Fruit fly (Drosophila melanogaster) whole organism, embryonic: ENCODE results near the gene CG1416.
A peak's percentile ranks its signal among the peaks of the same experiment; 100 is the strongest.

ENCODE experiments used
- CG10267 ChIP-seq: fragments of 200-800 bp; sonication (Bioruptor generic); optimal IDR thresholded peaks from 2 replicates; lab custom pipeline; 2018; ENCODE audit warnings: missing biosample characterization, mild to moderate bottlenecking, missing genetic modification characterization, moderate library complexity
- CG10979 ChIP-seq: fragments of 200-800 bp; sonication (Bioruptor generic); optimal IDR thresholded peaks from 2 replicates; lab custom pipeline; 2018; ENCODE audit warnings: missing biosample characterization, mild to moderate bottlenecking, missing genetic modification characterization, moderate library complexity
- CG12071 ChIP-seq: fragments of 200-800 bp; sonication (Bioruptor generic); optimal IDR thresholded peaks from 3 replicates; lab custom pipeline; 2018; ENCODE audit warnings: missing biosample characterization, mild to moderate bottlenecking, missing genetic modification characterization
- CG1233 ChIP-seq: fragments of 200-800 bp; sonication (Bioruptor generic); optimal IDR thresholded peaks from 4 replicates; lab custom pipeline; 2018; ENCODE audit warnings: missing biosample characterization, mild to moderate bottlenecking, missing genetic modification characterization
- CG13775 ChIP-seq: fragments of 200-800 bp; sonication (Bioruptor generic); optimal IDR thresholded peaks from 3 replicates; lab custom pipeline; 2017; ENCODE audit warnings: missing biosample characterization, mild to moderate bottlenecking, missing genetic modification characterization
- CG14014 ChIP-seq: fragments of 200-800 bp; sonication (Bioruptor generic); IDR thresholded peaks from 2 replicates; pipeline ENCODE4 v1.3.6; 2022; ENCODE audit warnings: missing biosample characterization, missing genetic modification characterization
- CG16863 ChIP-seq: fragments of 200-800 bp; sonication (Bioruptor generic); optimal IDR thresholded peaks from 3 replicates; lab custom pipeline; 2016; ENCODE audit warnings: missing biosample characterization, missing genetic modification characterization
- CG17359 ChIP-seq: fragments of 200-800 bp; sonication (Bioruptor generic); optimal IDR thresholded peaks from 3 replicates; lab custom pipeline; 2018; ENCODE audit warnings: missing biosample characterization, mild to moderate bottlenecking, missing genetic modification characterization, moderate library complexity
- CG17802 ChIP-seq: fragments of 200-800 bp; sonication (Bioruptor generic); optimal IDR thresholded peaks from 2 replicates; lab custom pipeline; 2018; ENCODE audit warnings: missing biosample characterization, mild to moderate bottlenecking, missing genetic modification characterization, moderate library complexity
- CG18599 ChIP-seq: fragments of 200-800 bp; sonication (Bioruptor generic); optimal IDR thresholded peaks from 3 replicates; lab custom pipeline; 2017; ENCODE audit warnings: missing biosample characterization, missing genetic modification characterization, mild to moderate bottlenecking, moderate library complexity, missing genetic modification reagents
- CG2678 ChIP-seq: fragments of 200-800 bp; sonication (Bioruptor generic); optimal IDR thresholded peaks from 3 replicates; lab custom pipeline; 2019; ENCODE audit warnings: missing biosample characterization, mild to moderate bottlenecking, missing genetic modification characterization, moderate library complexity
- CG2712 ChIP-seq: fragments of 200-800 bp; optimal IDR thresholded peaks from 3 replicates; lab custom pipeline; 2019; ENCODE audit warnings: missing biosample characterization, mild to moderate bottlenecking, missing genetic modification characterization, moderate library complexity
- CG2875 ChIP-seq: fragments of 200-800 bp; sonication (Bioruptor generic); optimal IDR thresholded peaks from 2 replicates; lab custom pipeline; 2017; ENCODE audit warnings: missing biosample characterization, mild to moderate bottlenecking, missing genetic modification characterization, missing genetic modification reagents
- CG3281 ChIP-seq: fragments of 200-800 bp; sonication (Bioruptor generic); optimal IDR thresholded peaks from 3 replicates; lab custom pipeline; 2017; ENCODE audit warnings: missing biosample characterization, mild to moderate bottlenecking, missing genetic modification characterization
- CG3847 ChIP-seq: fragments of 200-800 bp; sonication (Bioruptor generic); IDR thresholded peaks from 2 replicates; pipeline ENCODE4 v1.3.6; 2022; ENCODE audit warnings: missing biosample characterization, missing genetic modification characterization
- CG42726 ChIP-seq: fragments of 200-800 bp; sonication (Bioruptor generic); IDR thresholded peaks from 2 replicates; pipeline ENCODE4 v1.3.6; 2022; ENCODE audit warnings: missing biosample characterization, missing genetic modification characterization; ENCODE audit not compliant: partially characterized antibody
- CG6854 ChIP-seq: fragments of 200-800 bp; sonication (Bioruptor generic); optimal IDR thresholded peaks from 3 replicates; lab custom pipeline; 2017; ENCODE audit warnings: missing biosample characterization, mild to moderate bottlenecking, missing genetic modification characterization
- CG7786 ChIP-seq: fragments of 200-800 bp; sonication (Bioruptor generic); optimal IDR thresholded peaks from 2 replicates; lab custom pipeline; 2016; ENCODE audit warnings: missing biosample characterization, missing genetic modification characterization
- CG8388 ChIP-seq: fragments of 200-800 bp; sonication (Bioruptor generic); optimal IDR thresholded peaks from 2 replicates; lab custom pipeline; 2019; ENCODE audit warnings: missing biosample characterization, mild to moderate bottlenecking, missing genetic modification characterization, moderate library complexity
- CG9727 ChIP-seq: fragments of 200-800 bp; sonication (Bioruptor generic); optimal IDR thresholded peaks from 3 replicates; lab custom pipeline; 2017; ENCODE audit warnings: missing biosample characterization, mild to moderate bottlenecking, missing genetic modification characterization
- GATAe ChIP-seq: fragments of 200-800 bp; sonication (Bioruptor generic); conservative IDR thresholded peaks from 2 replicates; pipeline ENCODE4 v1.3.6; 2022; ENCODE audit warnings: missing biosample characterization, missing genetic modification characterization
- HLH54F ChIP-seq: fragments of 200-800 bp; sonication (Bioruptor generic); optimal IDR thresholded peaks from 3 replicates; lab custom pipeline; 2016; ENCODE audit warnings: missing biosample characterization, missing genetic modification characterization
- Med ChIP-seq: fragments of 200-800 bp; sonication (Bioruptor generic); peaks from one replicate; lab custom pipeline; 2016; ENCODE audit warnings: missing biosample characterization, missing genetic modification characterization, mild to moderate bottlenecking, inconsistent platforms, moderate library complexity
- Oli ChIP-seq: fragments of 200-800 bp; sonication (Bioruptor generic); optimal IDR thresholded peaks from 2 replicates; lab custom pipeline; 2018; ENCODE audit warnings: missing biosample characterization, mild to moderate bottlenecking, missing genetic modification characterization, moderate library complexity
- Rfx ChIP-seq: fragments of 200-800 bp; sonication (Bioruptor generic); IDR thresholded peaks from 2 replicates; pipeline ENCODE4 v1.3.6; 2022; ENCODE audit warnings: missing biosample characterization, missing genetic modification characterization
- Side ChIP-seq: fragments of 200-800 bp; sonication (Bioruptor generic); optimal IDR thresholded peaks from 2 replicates; lab custom pipeline; 2016; ENCODE audit warnings: missing biosample characterization, missing genetic modification characterization
- Tbp ChIP-seq: fragments of >200 bp; optimal IDR thresholded peaks from 2 replicates; lab custom pipeline; 2018; ENCODE audit warnings: missing biosample characterization, missing genetic modification characterization
- eve ChIP-seq, 2 experiments: fragments of >200 bp; optimal IDR thresholded peaks; 2 replicates each; lab custom pipeline; 2017; ENCODE audit warnings: missing biosample characterization in 2 of 2, missing genetic modification characterization in 2 of 2
- gce ChIP-seq: fragments of 200-800 bp; sonication (Bioruptor generic); IDR thresholded peaks from 3 replicates; pipeline ENCODE4 v1.3.6; 2022; ENCODE audit warnings: missing biosample characterization, missing genetic modification characterization
- gcm2 ChIP-seq: fragments of 200-800 bp; sonication (Bioruptor generic); optimal IDR thresholded peaks from 2 replicates; lab custom pipeline; 2016; ENCODE audit warnings: missing biosample characterization, missing genetic modification characterization
- gem ChIP-seq: fragments of 200-800 bp; sonication (Bioruptor generic); optimal IDR thresholded peaks from 2 replicates; lab custom pipeline; 2019; ENCODE audit warnings: missing biosample characterization, mild to moderate bottlenecking, missing genetic modification characterization, moderate library complexity
- gfzf ChIP-seq: fragments of 200-800 bp; sonication (Bioruptor generic); optimal IDR thresholded peaks from 2 replicates; lab custom pipeline; 2016; ENCODE audit warnings: missing biosample characterization, mild to moderate bottlenecking, missing genetic modification characterization, moderate library complexity
- grau ChIP-seq: fragments of 200-800 bp; optimal IDR thresholded peaks from 3 replicates; lab custom pipeline; 2019; ENCODE audit warnings: missing biosample characterization, mild to moderate bottlenecking, missing genetic modification characterization, moderate library complexity
- gt ChIP-seq: fragments of 200-800 bp; sonication (Bioruptor generic); IDR thresholded peaks from 2 replicates; pipeline ENCODE4 v1.3.6; 2022; ENCODE audit warnings: missing biosample characterization, missing genetic modification characterization
- knrl ChIP-seq: fragments of 200-800 bp; sonication (Bioruptor generic); IDR thresholded peaks from 3 replicates; pipeline ENCODE4 v1.3.6; 2022; ENCODE audit warnings: missing biosample characterization, missing genetic modification characterization; ENCODE audit not compliant: partially characterized antibody
- lmd ChIP-seq: fragments of 200-800 bp; sonication (Bioruptor generic); IDR thresholded peaks from 2 replicates; pipeline ENCODE4 v1.3.6; 2022; ENCODE audit warnings: missing biosample characterization, missing genetic modification characterization
- lov ChIP-seq, 2 experiments: fragments of 200-800 bp in 1 of 2; fragments of >200 bp in 1 of 2; sonication (Bioruptor generic) in 1 of 2; IDR thresholded peaks in 1 of 2; optimal IDR thresholded peaks in 1 of 2; 2 replicates in 1 of 2; 3 replicates in 1 of 2; pipeline versions ENCODE4 v1.3.6 to Lab custom; 2017 to 2022; ENCODE audit warnings: missing biosample characterization in 1 of 2, missing genetic modification characterization in 1 of 2
- nau ChIP-seq: fragments of 200-800 bp; sonication (Bioruptor generic); optimal IDR thresholded peaks from 3 replicates; lab custom pipeline; 2017; ENCODE audit warnings: missing biosample characterization, mild to moderate bottlenecking, missing genetic modification characterization, missing genetic modification reagents
- nmo ChIP-seq: fragments of 200-800 bp; sonication (Bioruptor generic); optimal IDR thresholded peaks from 2 replicates; lab custom pipeline; 2018; ENCODE audit warnings: missing biosample characterization, mild to moderate bottlenecking, missing genetic modification characterization, moderate library complexity
- oc ChIP-seq: fragments of 200-800 bp; sonication (Bioruptor generic); optimal IDR thresholded peaks from 2 replicates; lab custom pipeline; 2018; ENCODE audit warnings: missing biosample characterization, mild to moderate bottlenecking, missing genetic modification characterization, moderate library complexity
- onecut ChIP-seq: fragments of 200-800 bp; sonication (Bioruptor generic); IDR thresholded peaks from 2 replicates; pipeline ENCODE4 v1.3.6; 2022; ENCODE audit warnings: missing biosample characterization, missing genetic modification characterization
- pros ChIP-seq: fragments of 200-800 bp; sonication (Bioruptor generic); optimal IDR thresholded peaks from 3 replicates; lab custom pipeline; 2019; ENCODE audit warnings: missing biosample characterization, mild to moderate bottlenecking, missing genetic modification characterization, moderate library complexity
- pum ChIP-seq: fragments of 200-800 bp; sonication (Bioruptor generic); optimal IDR thresholded peaks from 2 replicates; lab custom pipeline; 2016; ENCODE audit warnings: missing biosample characterization, missing genetic modification characterization
- row ChIP-seq: fragments of 200-800 bp; sonication (Bioruptor generic); IDR thresholded peaks from 3 replicates; pipeline ENCODE4 v1.3.6; 2022; ENCODE audit warnings: missing biosample characterization, missing genetic modification characterization
- scrt ChIP-seq: fragments of 200-800 bp; sonication (Bioruptor generic); optimal IDR thresholded peaks from 2 replicates; lab custom pipeline; 2018; ENCODE audit warnings: missing biosample characterization, mild to moderate bottlenecking, missing genetic modification characterization, moderate library complexity
- sens ChIP-seq: fragments of 200-800 bp; sonication (Bioruptor generic); peaks from one replicate; lab custom pipeline; 2016; ENCODE audit warnings: missing biosample characterization, missing genetic modification characterization
- trem ChIP-seq: fragments of 200-800 bp; optimal IDR thresholded peaks from 3 replicates; lab custom pipeline; 2019; ENCODE audit warnings: missing biosample characterization, mild to moderate bottlenecking, missing genetic modification characterization, moderate library complexity
- vnd ChIP-seq: fragments of 200-800 bp; sonication (Bioruptor generic); IDR thresholded peaks from 3 replicates; pipeline ENCODE4 v1.3.6; 2022; ENCODE audit warnings: missing biosample characterization, missing genetic modification characterization; ENCODE audit not compliant: partially characterized antibody
- wor ChIP-seq: fragments of 200-800 bp; sonication (Bioruptor generic); IDR thresholded peaks from 2 replicates; pipeline ENCODE4 v1.3.6; 2022; ENCODE audit warnings: missing biosample characterization, missing genetic modification characterization

The CG1416 gene

DNA sequence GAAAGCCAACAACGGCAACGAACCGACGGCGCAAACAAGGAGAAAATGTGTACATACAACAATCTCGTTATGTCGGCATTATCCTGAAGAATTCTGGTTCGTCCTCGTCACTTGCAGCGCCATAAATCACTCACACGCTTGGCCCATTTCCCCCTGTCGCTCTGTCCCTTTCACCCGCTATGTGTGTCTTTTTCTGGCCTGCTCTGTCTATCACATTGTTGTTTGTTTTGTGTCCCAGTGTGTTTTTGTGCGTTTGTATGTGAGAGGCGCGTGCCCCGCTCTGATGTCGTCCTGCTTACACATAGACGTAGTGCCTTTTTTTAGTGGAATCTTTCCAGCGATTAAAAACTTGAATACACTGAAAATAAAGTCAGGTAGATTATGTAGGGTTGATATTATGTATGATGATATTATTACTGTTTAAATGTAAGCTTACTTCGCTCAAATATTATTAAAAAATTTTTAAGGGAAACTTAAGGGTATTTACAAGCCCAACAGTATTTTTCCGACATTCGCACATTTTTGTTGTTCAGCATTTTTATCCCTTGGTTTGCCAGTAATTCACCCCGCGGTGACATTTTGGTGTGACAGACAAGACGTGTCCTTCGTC, 31.8 kb downstream of the CG1416 start (continued):
- TF ChIP-seq row (GFP tag; lab: Robert Waterston, UW) = peak; percentile 46; the same call in 2 of the 3 replicates
- peak; percentile 20 for TF ChIP-seq CG2712 (tag; lab: Kevin White, UChicago)
- no peak for TF ChIP-seq onecut (GFP tag; lab: Robert Waterston, UW)
- TF ChIP-seq lov (optimal IDR thresholded peaks at IDR 0.05; lab: Kevin White, UChicago) = no peak
- TF ChIP-seq lov (GFP tag; IDR thresholded peaks at IDR 0.05; lab: Robert Waterston, UW) = 0 out of 3 replicates have a peak, but pooled peaks have one; percentile 11
- TF ChIP-seq gcm2 = no peak
- TF ChIP-seq oc (tag; lab: Kevin White, UChicago) = no peak
- TF ChIP-seq CG3847 (GFP tag; lab: Robert Waterston, UW) = no peak
- TF ChIP-seq lmd (GFP tag; lab: Robert Waterston, UW) = 0 out of 2 replicates have a peak, but pooled peaks have one; percentile 11
- TF ChIP-seq knrl = no peak
- no peak for TF ChIP-seq CG1233
- TF ChIP-seq CG12071 (GFP tag; lab: Kevin White, UChicago) = peak; percentile 2
- no peak for TF ChIP-seq gce (GFP tag; lab: Robert Waterston, UW)
- TF ChIP-seq nau = no peak
- TF ChIP-seq trem (tag; lab: Kevin White, UChicago) = no peak
- no peak for TF ChIP-seq CG13775
- peak; percentile 64 for TF ChIP-seq Med (GFP tag; lab: Kevin White, UChicago)
- TF ChIP-seq Side (GFP tag; lab: Kevin White, UChicago) = no peak
- TF ChIP-seq pum (GFP tag; lab: Kevin White, UChicago) = no peak
- no peak for TF ChIP-seq CG7786 (GFP tag; lab: Kevin White, UChicago)
- TF ChIP-seq CG8388 (GFP tag; lab: Kevin White, UChicago) = no peak
- no peak for TF ChIP-seq wor (GFP tag; lab: Robert Waterston, UW)
- TF ChIP-seq grau (tag; lab: Kevin White, UChicago) = peak; percentile 5
- no peak for TF ChIP-seq CG14014 (GFP tag; lab: Robert Waterston, UW)
- TF ChIP-seq nmo = peak; percentile 7
- peak; percentile 41 for TF ChIP-seq CG10979 (tag; lab: Kevin White, UChicago)
- TF ChIP-seq CG3281 (GFP tag; lab: Kevin White, UChicago) = no peak
- TF ChIP-seq CG2678 (tag; lab: Kevin White, UChicago) = peak; percentile 54
- TF ChIP-seq vnd (GFP tag; lab: Robert Waterston, UW) = no peak
- TF ChIP-seq CG17802 = no peak
- TF ChIP-seq CG18599 (GFP tag; lab: Kevin White, UChicago) = peak; percentile 67
- peak; percentile 5 for TF ChIP-seq Oli (tag; lab: Kevin White, UChicago)
- TF ChIP-seq gt (GFP tag; lab: Robert Waterston, UW) = no peak
- TF ChIP-seq pros (GFP tag; lab: Kevin White, UChicago) = peak; percentile 50
- peak in 1 of 2 experiments; percentile 31 for TF ChIP-seq eve (GFP tag; optimal IDR thresholded peaks at IDR 0.05; lab: Kevin White, UChicago)
- no peak for TF ChIP-seq CG42726 (GFP tag; lab: Robert Waterston, UW)
- TF ChIP-seq CG9727 (GFP tag; lab: Kevin White, UChicago) = peak; percentile 44
- peak; percentile 1 for TF ChIP-seq scrt (GFP tag; lab: Kevin White, UChicago)
- no peak for TF ChIP-seq CG16863
- peak; percentile 60 for TF ChIP-seq gem (tag; lab: Kevin White, UChicago)
- peak; percentile 16 for TF ChIP-seq CG17359
- TF ChIP-seq sens (GFP tag; lab: Kevin White, UChicago) = peak; percentile 59
- TF ChIP-seq Rfx (GFP tag; lab: Robert Waterston, UW) = 0 out of 2 replicates have a peak, but pooled peaks have one; percentile 18
- TF ChIP-seq CG10267 (tag; lab: Kevin White, UChicago) = peak; percentile 3
- no peak for TF ChIP-seq GATAe (GFP tag; lab: Robert Waterston, UW)
- no peak for TF ChIP-seq gfzf
- no peak for TF ChIP-seq CG6854 (GFP tag; lab: Kevin White, UChicago)
- TF ChIP-seq HLH54F (GFP tag; lab: Kevin White, UChicago) = no peak
- TF ChIP-seq Tbp = no peak
- no peak for TF ChIP-seq CG2875 (GFP tag; lab: Kevin White, UChicago)
